Fruit fly (Drosophila melanogaster) whole organism, embryonic: Measurements from ENCODE around the gene CG15027.

Source experiments
- CG12744 ChIP-seq: fragments of 200-800 bp; sonication (Bioruptor generic); optimal IDR thresholded peaks from 2 replicates; lab custom pipeline; 2016; ENCODE audit warnings: missing biosample characterization, missing genetic modification characterization
- CG2199 ChIP-seq: fragments of 200-800 bp; sonication (Bioruptor generic); IDR thresholded peaks from 3 replicates; pipeline ENCODE4 v1.3.6; 2022; ENCODE audit warnings: missing biosample characterization, missing genetic modification characterization
- CG3065 ChIP-seq: fragments of 200-800 bp; sonication (Bioruptor generic); optimal IDR thresholded peaks from 2 replicates; lab custom pipeline; 2016; ENCODE audit warnings: missing biosample characterization, missing genetic modification characterization
- CG8924 ChIP-seq: fragments of 200-800 bp; optimal IDR thresholded peaks from 3 replicates; lab custom pipeline; 2019; ENCODE audit warnings: missing biosample characterization, mild to moderate bottlenecking, missing genetic modification characterization, moderate library complexity
- Dek ChIP-seq: fragments of 200-800 bp; sonication (Bioruptor generic); optimal IDR thresholded peaks from 3 replicates; lab custom pipeline; 2019; ENCODE audit warnings: missing biosample characterization, mild to moderate bottlenecking, missing genetic modification characterization, moderate library complexity
- Mad ChIP-seq: fragments of 200-800 bp; sonication (Bioruptor generic); optimal IDR thresholded peaks from 2 replicates; lab custom pipeline; 2016; ENCODE audit warnings: missing biosample characterization, missing genetic modification characterization
- Max ChIP-seq: fragments of 200-800 bp; sonication (Bioruptor generic); optimal IDR thresholded peaks from 2 replicates; lab custom pipeline; 2016; ENCODE audit warnings: missing biosample characterization, mild to moderate bottlenecking, missing genetic modification characterization
- Scr ChIP-seq: fragments of 200-800 bp; sonication (Bioruptor generic); IDR thresholded peaks from 2 replicates; pipeline ENCODE4 v1.3.6; 2022; ENCODE audit warnings: missing biosample characterization, missing genetic modification characterization; ENCODE audit not compliant: partially characterized antibody
- Sox102F ChIP-seq: fragments of 200-800 bp; sonication (Bioruptor generic); optimal IDR thresholded peaks from 2 replicates; lab custom pipeline; 2018; ENCODE audit warnings: missing biosample characterization, mild to moderate bottlenecking, missing genetic modification characterization, moderate library complexity
- TFAM ChIP-seq: fragments of 200-800 bp; sonication (Bioruptor generic); optimal IDR thresholded peaks from 2 replicates; lab custom pipeline; 2017; ENCODE audit warnings: missing biosample characterization, missing genetic modification characterization, inconsistent platforms
- dimm ChIP-seq: fragments of 200-800 bp; sonication (Bioruptor generic); IDR thresholded peaks from 2 replicates; pipeline ENCODE4 v1.3.6; 2022; ENCODE audit warnings: missing biosample characterization, missing genetic modification characterization
- fd3F ChIP-seq: fragments of 200-800 bp; sonication (Bioruptor generic); optimal IDR thresholded peaks from 2 replicates; lab custom pipeline; 2018; ENCODE audit warnings: missing biosample characterization, mild to moderate bottlenecking, missing genetic modification characterization, moderate library complexity
- run ChIP-seq: fragments of 200-800 bp; sonication (Bioruptor generic); optimal IDR thresholded peaks from 3 replicates; lab custom pipeline; 2018; ENCODE audit warnings: missing biosample characterization, mild to moderate bottlenecking, missing genetic modification characterization
- tna ChIP-seq: fragments of 200-800 bp; sonication (Bioruptor generic); IDR thresholded peaks from 2 replicates; pipeline ENCODE4 v1.3.6; 2022; ENCODE audit warnings: missing biosample characterization, missing genetic modification characterization; ENCODE audit not compliant: partially characterized antibody

DNA sequence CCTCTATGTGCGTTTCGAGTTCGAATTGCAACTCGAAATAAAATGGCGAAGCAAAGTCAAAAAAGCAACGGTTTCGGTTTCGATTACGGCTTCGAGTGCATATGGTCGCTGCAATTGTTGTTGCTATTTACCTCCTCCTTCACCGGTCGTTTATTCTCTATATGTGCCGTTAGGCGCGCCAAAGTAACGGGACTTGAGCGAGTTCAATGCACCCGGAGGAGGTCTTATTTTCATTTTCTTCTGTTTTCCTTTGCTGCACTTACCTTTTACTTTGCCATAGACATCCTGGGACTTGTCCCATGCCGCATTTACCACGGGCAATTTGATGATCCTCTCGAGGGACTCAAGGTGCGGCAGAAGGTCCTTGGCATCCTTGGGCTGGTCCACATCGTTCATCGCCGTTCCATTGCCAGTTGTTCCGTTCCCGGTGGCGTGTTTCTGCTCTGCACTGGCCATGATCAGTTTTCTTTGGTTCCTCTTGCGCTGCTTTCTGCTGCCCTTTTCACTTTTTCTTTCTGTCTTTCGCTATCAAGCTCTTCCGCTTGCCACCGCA is 10.1 kb downstream of the CG15027 start:
- no peak for TF ChIP-seq CG2199 (GFP tag; lab: Robert Waterston, UW)
- no peak for TF ChIP-seq CG8924
- TF ChIP-seq run = no peak
- no peak for TF ChIP-seq Sox102F (GFP tag; lab: Kevin White, UChicago)
- TF ChIP-seq Scr (GFP tag; lab: Robert Waterston, UW) = no peak
- no peak for TF ChIP-seq TFAM (GFP tag; lab: Kevin White, UChicago)
- no peak for TF ChIP-seq Dek (tag; lab: Kevin White, UChicago)
- no peak for TF ChIP-seq Mad (GFP tag; lab: Kevin White, UChicago)
- no peak for TF ChIP-seq CG3065 (GFP tag; lab: Kevin White, UChicago)
- TF ChIP-seq fd3F (GFP tag; lab: Kevin White, UChicago) = no peak
- no peak for TF ChIP-seq tna
- TF ChIP-seq CG12744 (GFP tag; lab: Kevin White, UChicago) = no peak
- no peak for TF ChIP-seq dimm (GFP tag; lab: Robert Waterston, UW)
- no peak for TF ChIP-seq Max
